Fruit fly (Drosophila melanogaster) Kc167 (cell line): ENCODE data around the gene Pura.

ENCODE experiments used
- Sin3A ChIP-seq: fragments of >200 bp; optimal IDR thresholded peaks from 2 replicates; lab custom pipeline; 2018; ENCODE audit warnings: missing external identifiers
- h ChIP-seq: fragments of >200 bp; optimal IDR thresholded peaks from 3 replicates; lab custom pipeline; 2018; ENCODE audit warnings: missing external identifiers
- insv ChIP-seq: fragments of >200 bp; optimal IDR thresholded peaks from 3 replicates; lab custom pipeline; 2018; ENCODE audit warnings: missing external identifiers

DNA sequence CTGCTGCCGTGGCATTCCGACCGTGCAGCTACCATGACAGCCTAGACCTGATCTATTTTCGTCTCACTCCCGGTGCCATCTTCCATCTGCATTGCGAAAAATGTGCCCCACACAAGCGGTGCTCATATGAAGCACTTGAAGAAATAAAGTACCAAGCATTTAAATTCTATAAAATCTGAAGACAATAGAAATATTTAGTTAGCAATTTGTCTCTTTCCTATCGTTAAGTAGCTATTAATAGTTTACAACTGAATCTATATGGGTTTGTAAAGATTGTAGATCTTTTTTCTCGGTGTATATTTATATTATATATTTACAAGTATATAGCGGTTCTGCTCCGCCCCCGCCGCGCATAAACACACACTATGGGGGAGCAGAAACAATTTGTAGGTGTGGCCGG is 18.3 kb downstream of the Pura start:
- TF ChIP-seq insv (lab: Kevin White, UChicago) (no peak), h (lab: Kevin White, UChicago) (no peak), Sin3A (lab: Kevin White, UChicago) (no peak)
